Worm (Caenorhabditis elegans): ENCODE data around the gene Y46H3D.1.

- TF ChIP-seq ref-1 (GFP tag; conservative IDR thresholded peaks at IDR 0.05) (no peak), ztf-23 (GFP tag; IDR thresholded peaks at IDR 0.05) (no peak), flt-1 (GFP tag; IDR thresholded peaks at IDR 0.05) (no peak), tab-1 (GFP tag; IDR thresholded peaks at IDR 0.05) (no peak), med-1 (GFP tag; optimal IDR thresholded peaks at IDR 0.05; ENCODE audit: insufficient read depth) (no peak), klf-2 (GFP tag; conservative IDR thresholded peaks at IDR 0.05) (no peak), cog-1 (tag; optimal IDR thresholded peaks at IDR 0.05) (no peak), T22C8.4 (GFP tag; IDR thresholded peaks at IDR 0.05) (no peak)
Observed at ce11 chrV:1642768-1643167, 469 bp downstream of the Y46H3D.1 start.
